Fruit fly (Drosophila melanogaster) whole organism, embryonic: Measurements from ENCODE around the gene Ctr9.

ENCODE experiments used
- Atf-2 ChIP-seq: fragments of 200-800 bp; sonication (Bioruptor generic); optimal IDR thresholded peaks from 2 replicates; lab custom pipeline; 2016; ENCODE audit warnings: missing biosample characterization, missing genetic modification characterization
- CG11456 ChIP-seq: fragments of 200-800 bp; sonication (Bioruptor generic); IDR thresholded peaks from 3 replicates; pipeline ENCODE4 v1.3.6; 2022; ENCODE audit warnings: missing biosample characterization, missing genetic modification characterization
- CG12659 ChIP-seq: fragments of 200-800 bp; sonication (Bioruptor generic); optimal IDR thresholded peaks from 3 replicates; lab custom pipeline; 2017; ENCODE audit warnings: mild to moderate bottlenecking, missing biosample characterization, missing genetic modification reagents, missing genetic modification characterization
- CG13775 ChIP-seq: fragments of 200-800 bp; sonication (Bioruptor generic); optimal IDR thresholded peaks from 3 replicates; lab custom pipeline; 2017; ENCODE audit warnings: missing biosample characterization, mild to moderate bottlenecking, missing genetic modification characterization
- CG14860 ChIP-seq: fragments of 200-800 bp; sonication (Bioruptor generic); IDR thresholded peaks from 3 replicates; pipeline ENCODE4 v1.3.6; 2022; ENCODE audit warnings: missing biosample characterization, missing genetic modification characterization; ENCODE audit not compliant: partially characterized antibody
- CG14965 ChIP-seq: fragments of 200-800 bp; sonication (Bioruptor generic); optimal IDR thresholded peaks from 2 replicates; lab custom pipeline; 2016; ENCODE audit warnings: missing biosample characterization, missing genetic modification characterization, borderline replicate concordance
- CG1529 ChIP-seq: fragments of 200-800 bp; sonication (Bioruptor generic); optimal IDR thresholded peaks from 3 replicates; lab custom pipeline; 2018; ENCODE audit warnings: missing biosample characterization, missing genetic modification characterization
- CG15601 ChIP-seq: fragments of 200-800 bp; sonication (Bioruptor generic); optimal IDR thresholded peaks from 3 replicates; lab custom pipeline; 2019; ENCODE audit warnings: missing biosample characterization, mild to moderate bottlenecking, missing genetic modification characterization, moderate library complexity
- CG1603 ChIP-seq: fragments of 200-800 bp; sonication (Bioruptor generic); optimal IDR thresholded peaks from 2 replicates; lab custom pipeline; 2019; ENCODE audit warnings: missing biosample characterization, mild to moderate bottlenecking, missing genetic modification characterization, moderate library complexity
- CG16779 ChIP-seq: fragments of 200-800 bp; sonication (Bioruptor generic); IDR thresholded peaks from 2 replicates; pipeline ENCODE4 v1.3.6; 2022; ENCODE audit warnings: missing biosample characterization, missing genetic modification characterization
- CG16813 ChIP-seq: fragments of 200-800 bp; sonication (Bioruptor generic); IDR thresholded peaks from 3 replicates; pipeline ENCODE4 v1.3.6; 2022; ENCODE audit warnings: missing biosample characterization, missing genetic modification characterization; ENCODE audit not compliant: partially characterized antibody
- CG16815 ChIP-seq: fragments of 200-800 bp; sonication (Bioruptor generic); optimal IDR thresholded peaks from 3 replicates; lab custom pipeline; 2017; ENCODE audit warnings: missing biosample characterization, mild to moderate bottlenecking, missing genetic modification characterization
- CG17186 ChIP-seq: fragments of 200-800 bp; sonication (Bioruptor generic); optimal IDR thresholded peaks from 3 replicates; lab custom pipeline; 2017; ENCODE audit warnings: missing biosample characterization, missing genetic modification reagents, missing genetic modification characterization
- CG1792 ChIP-seq: fragments of 200-800 bp; sonication (Bioruptor generic); optimal IDR thresholded peaks from 2 replicates; lab custom pipeline; 2016; ENCODE audit warnings: missing biosample characterization, missing genetic modification characterization
- CG18476 ChIP-seq: fragments of 200-800 bp; sonication (Bioruptor generic); optimal IDR thresholded peaks from 2 replicates; lab custom pipeline; 2016; ENCODE audit warnings: missing biosample characterization, mild to moderate bottlenecking, missing genetic modification characterization
- CG18619 ChIP-seq: fragments of 200-800 bp; sonication (Bioruptor generic); optimal IDR thresholded peaks from 3 replicates; lab custom pipeline; 2017; ENCODE audit warnings: missing biosample characterization, mild to moderate bottlenecking, missing genetic modification characterization
- CG18764 ChIP-seq: fragments of 200-800 bp; sonication (Bioruptor generic); optimal IDR thresholded peaks from 3 replicates; lab custom pipeline; 2016; ENCODE audit warnings: missing biosample characterization, missing genetic modification characterization
- CG2120 ChIP-seq: fragments of 200-800 bp; sonication (Bioruptor generic); optimal IDR thresholded peaks from 3 replicates; lab custom pipeline; 2016; ENCODE audit warnings: missing biosample characterization, missing genetic modification characterization
- CG31441 ChIP-seq: fragments of 200-800 bp; sonication (Bioruptor generic); IDR thresholded peaks from 2 replicates; pipeline ENCODE4 v1.3.6; 2022; ENCODE audit warnings: missing biosample characterization, missing genetic modification characterization
- CG32532 ChIP-seq: fragments of 200-800 bp; sonication (Bioruptor generic); IDR thresholded peaks from 2 replicates; pipeline ENCODE4 v1.3.6; 2022; ENCODE audit warnings: missing biosample characterization, missing genetic modification characterization
- CG34422 ChIP-seq: fragments of 200-800 bp; sonication (Bioruptor generic); IDR thresholded peaks from 3 replicates; pipeline ENCODE4 v1.3.6; 2022; ENCODE audit warnings: missing biosample characterization, missing genetic modification characterization
- CG6765 ChIP-seq: fragments of 200-800 bp; sonication (Bioruptor generic); optimal IDR thresholded peaks from 3 replicates; lab custom pipeline; 2017; ENCODE audit warnings: missing biosample characterization, mild to moderate bottlenecking, missing genetic modification characterization
- CG6854 ChIP-seq: fragments of 200-800 bp; sonication (Bioruptor generic); optimal IDR thresholded peaks from 3 replicates; lab custom pipeline; 2017; ENCODE audit warnings: missing biosample characterization, mild to moderate bottlenecking, missing genetic modification characterization
- CG9817 ChIP-seq: fragments of 200-800 bp; sonication (Bioruptor generic); optimal IDR thresholded peaks from 2 replicates; lab custom pipeline; 2018; ENCODE audit warnings: missing biosample characterization, mild to moderate bottlenecking, missing genetic modification characterization, moderate library complexity
- Camta ChIP-seq: fragments of 200-800 bp; sonication (Bioruptor generic); optimal IDR thresholded peaks from 2 replicates; lab custom pipeline; 2016; ENCODE audit warnings: missing biosample characterization, missing genetic modification characterization
- ERR ChIP-seq: fragments of 200-800 bp; sonication (Bioruptor generic); optimal IDR thresholded peaks from 2 replicates; lab custom pipeline; 2016; ENCODE audit warnings: missing biosample characterization, missing genetic modification characterization
- Hr39 ChIP-seq: fragments of >200 bp; optimal IDR thresholded peaks from 2 replicates; lab custom pipeline; 2017
- MTF-1 ChIP-seq: fragments of 200-800 bp; sonication (Bioruptor generic); optimal IDR thresholded peaks from 2 replicates; lab custom pipeline; 2018; ENCODE audit warnings: missing biosample characterization, mild to moderate bottlenecking, missing genetic modification characterization, borderline replicate concordance
- Nf-YA ChIP-seq: fragments of 200-800 bp; sonication (Bioruptor generic); IDR thresholded peaks from 2 replicates; pipeline ENCODE4 v1.3.6; 2022; ENCODE audit warnings: missing biosample characterization, missing genetic modification characterization
- Sin3A ChIP-seq: fragments of >200 bp; optimal IDR thresholded peaks from 2 replicates; lab custom pipeline; 2018
- Xrp1 ChIP-seq: fragments of 200-800 bp; sonication (Bioruptor generic); IDR thresholded peaks from 2 replicates; pipeline ENCODE4 v1.3.6; 2022; ENCODE audit warnings: missing biosample characterization, missing genetic modification characterization
- ab ChIP-seq: fragments of 200-800 bp; sonication (Bioruptor generic); optimal IDR thresholded peaks from 2 replicates; lab custom pipeline; 2016; ENCODE audit warnings: missing biosample characterization, missing genetic modification characterization
- bbx ChIP-seq: fragments of 200-800 bp; sonication (Bioruptor generic); IDR thresholded peaks from 2 replicates; pipeline ENCODE4 v1.3.6; 2022; ENCODE audit warnings: missing biosample characterization, missing genetic modification characterization; ENCODE audit not compliant: partially characterized antibody
- bcd ChIP-seq: fragments of 200-800 bp; sonication (Bioruptor generic); optimal IDR thresholded peaks from 2 replicates; lab custom pipeline; 2017; ENCODE audit warnings: missing biosample characterization, mild to moderate bottlenecking, missing genetic modification characterization
- cg ChIP-seq: fragments of 200-800 bp; sonication (Bioruptor generic); optimal IDR thresholded peaks from 3 replicates; lab custom pipeline; 2019; ENCODE audit warnings: missing biosample characterization, mild to moderate bottlenecking, missing genetic modification characterization, moderate library complexity
- danr ChIP-seq: fragments of 200-800 bp; sonication (Bioruptor generic); IDR thresholded peaks from 2 replicates; pipeline ENCODE4 v1.3.6; 2022; ENCODE audit warnings: missing biosample characterization, missing genetic modification characterization
- dm ChIP-seq: fragments of 200-800 bp; sonication (Bioruptor generic); optimal IDR thresholded peaks from 3 replicates; lab custom pipeline; 2016; ENCODE audit warnings: missing biosample characterization, missing genetic modification characterization
- esg ChIP-seq: fragments of 200-800 bp; sonication (Bioruptor generic); conservative IDR thresholded peaks from 2 replicates; pipeline ENCODE4 v1.3.6; 2022; ENCODE audit warnings: missing biosample characterization, missing genetic modification characterization
- grau ChIP-seq: fragments of 200-800 bp; optimal IDR thresholded peaks from 3 replicates; lab custom pipeline; 2019; ENCODE audit warnings: missing biosample characterization, mild to moderate bottlenecking, missing genetic modification characterization, moderate library complexity
- gro ChIP-seq: fragments of 200-800 bp; sonication (Bioruptor generic); optimal IDR thresholded peaks from 2 replicates; lab custom pipeline; 2016; ENCODE audit warnings: missing biosample characterization, missing genetic modification characterization
- h ChIP-seq: fragments of >200 bp; optimal IDR thresholded peaks from 2 replicates; lab custom pipeline; 2017
- ham ChIP-seq: fragments of 200-800 bp; sonication (Bioruptor generic); IDR thresholded peaks from 2 replicates; pipeline ENCODE4 v1.3.6; 2022; ENCODE audit warnings: missing biosample characterization, missing genetic modification characterization
- ken ChIP-seq: fragments of 200-800 bp; sonication (Bioruptor generic); IDR thresholded peaks from 3 replicates; pipeline ENCODE4 v1.3.6; 2022; ENCODE audit warnings: missing biosample characterization, missing genetic modification characterization
- lov ChIP-seq, 2 experiments: fragments of 200-800 bp in 1 of 2; fragments of >200 bp in 1 of 2; sonication (Bioruptor generic) in 1 of 2; IDR thresholded peaks in 1 of 2; optimal IDR thresholded peaks in 1 of 2; 2 replicates in 1 of 2; 3 replicates in 1 of 2; pipeline versions ENCODE4 v1.3.6 to Lab custom; 2017 to 2022; ENCODE audit warnings: missing biosample characterization in 1 of 2, missing genetic modification characterization in 1 of 2
- luna ChIP-seq: fragments of 200-800 bp; sonication (Bioruptor generic); optimal IDR thresholded peaks from 2 replicates; lab custom pipeline; 2016; ENCODE audit warnings: missing biosample characterization, missing genetic modification characterization
- mirr ChIP-seq: fragments of 200-800 bp; sonication (Bioruptor generic); optimal IDR thresholded peaks from 3 replicates; lab custom pipeline; 2018; ENCODE audit warnings: missing biosample characterization, mild to moderate bottlenecking, missing genetic modification characterization
- nerfin-1 ChIP-seq: fragments of 200-800 bp; sonication (Bioruptor generic); optimal IDR thresholded peaks from 3 replicates; lab custom pipeline; 2019; ENCODE audit warnings: missing biosample characterization, mild to moderate bottlenecking, missing genetic modification characterization, moderate library complexity
- nmo ChIP-seq: fragments of 200-800 bp; sonication (Bioruptor generic); optimal IDR thresholded peaks from 2 replicates; lab custom pipeline; 2018; ENCODE audit warnings: missing biosample characterization, mild to moderate bottlenecking, missing genetic modification characterization, moderate library complexity
- pb ChIP-seq: fragments of 200-800 bp; sonication (Bioruptor generic); optimal IDR thresholded peaks from 3 replicates; lab custom pipeline; 2016; ENCODE audit warnings: missing biosample characterization, missing genetic modification characterization
- pros ChIP-seq: fragments of 200-800 bp; sonication (Bioruptor generic); optimal IDR thresholded peaks from 3 replicates; lab custom pipeline; 2019; ENCODE audit warnings: missing biosample characterization, mild to moderate bottlenecking, missing genetic modification characterization, moderate library complexity
- pum ChIP-seq: fragments of 200-800 bp; sonication (Bioruptor generic); optimal IDR thresholded peaks from 2 replicates; lab custom pipeline; 2016; ENCODE audit warnings: missing biosample characterization, missing genetic modification characterization
- tap ChIP-seq: fragments of 200-800 bp; optimal IDR thresholded peaks from 3 replicates; lab custom pipeline; 2019; ENCODE audit warnings: missing biosample characterization, mild to moderate bottlenecking, missing genetic modification characterization, moderate library complexity
- zf30C ChIP-seq: fragments of 200-800 bp; sonication (Bioruptor generic); optimal IDR thresholded peaks from 3 replicates; lab custom pipeline; 2018; ENCODE audit warnings: missing biosample characterization, mild to moderate bottlenecking, missing genetic modification characterization

The Ctr9 gene

DNA sequence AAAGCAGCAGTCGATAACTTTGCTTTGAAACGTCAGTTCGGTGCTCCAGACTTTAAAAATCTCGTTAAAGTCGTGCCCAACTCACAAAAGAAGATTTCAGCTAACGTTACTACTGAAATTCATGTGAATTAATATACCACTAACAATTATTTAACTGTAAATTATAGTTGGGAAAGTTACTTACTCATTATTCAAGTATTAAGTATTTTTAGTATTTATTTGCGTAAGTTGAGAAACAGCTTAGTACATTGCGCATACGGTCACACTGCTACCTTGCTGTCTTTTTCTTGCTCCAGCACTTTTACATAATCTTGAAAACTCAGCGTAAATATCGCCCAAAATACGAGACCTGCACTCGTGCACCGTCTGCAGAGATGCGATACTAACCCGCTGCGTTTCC, 22.7 kb downstream of the Ctr9 start, which contains the start of gene ND-ACP (continued):
- TF ChIP-seq Camta, result no peak
- TF ChIP-seq CG34422, result no peak
- no peak for TF ChIP-seq CG14860
- no peak for TF ChIP-seq Atf-2
- TF ChIP-seq CG16779 (GFP tag; lab: Robert Waterston, UW), result no peak
- TF ChIP-seq CG13775 (GFP tag; lab: Kevin White, UChicago), result no peak
- TF ChIP-seq CG15601 (tag; lab: Kevin White, UChicago), result no peak
- TF ChIP-seq ERR (GFP tag; lab: Kevin White, UChicago), result no peak
- no peak for TF ChIP-seq CG18764 (GFP tag; lab: Kevin White, UChicago)
- TF ChIP-seq CG16813 (GFP tag; lab: Robert Waterston, UW), result no peak
- TF ChIP-seq CG1792 (GFP tag; lab: Kevin White, UChicago), result no peak
- TF ChIP-seq ham (GFP tag; lab: Robert Waterston, UW), result no peak
- TF ChIP-seq CG6765 (GFP tag; lab: Kevin White, UChicago), result no peak
- no peak for TF ChIP-seq luna (GFP tag; lab: Kevin White, UChicago)
- no peak for TF ChIP-seq CG9817
- no peak for TF ChIP-seq Nf-YA (GFP tag; lab: Robert Waterston, UW)
- TF ChIP-seq MTF-1 (GFP tag; lab: Kevin White, UChicago), result no peak
- TF ChIP-seq esg (GFP tag; lab: Robert Waterston, UW), result no peak
- no peak for TF ChIP-seq CG32532 (GFP tag; lab: Robert Waterston, UW)
- no peak for TF ChIP-seq CG18476 (GFP tag; lab: Kevin White, UChicago)
- no peak for TF ChIP-seq h (lab: Kevin White, UChicago)
- TF ChIP-seq ken (GFP tag; lab: Robert Waterston, UW), result no peak
- TF ChIP-seq danr, result no peak
- no peak for TF ChIP-seq CG14965 (GFP tag; lab: Kevin White, UChicago)
- TF ChIP-seq CG18619 (GFP tag; lab: Kevin White, UChicago), result no peak
- no peak for TF ChIP-seq pros (GFP tag; lab: Kevin White, UChicago)
- TF ChIP-seq cg, result no peak
- no peak for TF ChIP-seq mirr
- no peak for TF ChIP-seq pum (GFP tag; lab: Kevin White, UChicago)
- no peak for TF ChIP-seq dm
- no peak for TF ChIP-seq tap (tag; lab: Kevin White, UChicago)
- TF ChIP-seq CG31441 (GFP tag; lab: Robert Waterston, UW), result no peak
- no peak for TF ChIP-seq CG11456 (GFP tag; lab: Robert Waterston, UW)
- no peak for TF ChIP-seq zf30C (GFP tag; lab: Kevin White, UChicago)
- TF ChIP-seq lov (optimal IDR thresholded peaks at IDR 0.05; lab: Kevin White, UChicago), result no peak
- no peak for TF ChIP-seq lov (GFP tag; IDR thresholded peaks at IDR 0.05; lab: Robert Waterston, UW)
- TF ChIP-seq Xrp1 (GFP tag; lab: Robert Waterston, UW), result no peak
- TF ChIP-seq grau (tag; lab: Kevin White, UChicago), result no peak
- TF ChIP-seq ab (GFP tag; lab: Kevin White, UChicago), result no peak
- TF ChIP-seq CG1529 (GFP tag; lab: Kevin White, UChicago), result no peak
- no peak for TF ChIP-seq CG16815 (GFP tag; lab: Kevin White, UChicago)
- no peak for TF ChIP-seq bbx (GFP tag; lab: Robert Waterston, UW)
- peak; percentile 15 for TF ChIP-seq nmo (GFP tag; lab: Kevin White, UChicago)
- TF ChIP-seq pb (GFP tag; lab: Kevin White, UChicago), result no peak
- TF ChIP-seq Sin3A, result peak; percentile 78
- TF ChIP-seq nerfin-1, result no peak
- TF ChIP-seq CG12659, result peak; percentile 37
- no peak for TF ChIP-seq CG2120 (GFP tag; lab: Kevin White, UChicago)
- no peak for TF ChIP-seq gro (GFP tag; lab: Kevin White, UChicago)
- TF ChIP-seq Hr39 (lab: Kevin White, UChicago), result no peak
- no peak for TF ChIP-seq CG6854 (GFP tag; lab: Kevin White, UChicago)
- TF ChIP-seq CG17186 (GFP tag; lab: Kevin White, UChicago), result peak; percentile 53
- TF ChIP-seq bcd, result no peak
- TF ChIP-seq CG1603 (tag; lab: Kevin White, UChicago), result peak; percentile 46
